Worm (Caenorhabditis elegans) whole organism, late embryonic: ENCODE results near the gene xpb-1.

Experiments
- K02D7.2 ChIP-seq: sonication (generic microtip); optimal IDR thresholded peaks from 2 replicates; lab custom pipeline; 2017; ENCODE audit warnings: mild to moderate bottlenecking, missing genetic modification characterization, missing compliant biosample characterization
- ceh-30 ChIP-seq: fragments of 150-350 bp; optimal IDR thresholded peaks from 2 replicates; lab custom pipeline; 2014; ENCODE audit warnings: missing biosample characterization, missing genetic modification characterization
- ceh-6 ChIP-seq: fragments of 200-800 bp; sonication (Bioruptor generic); optimal IDR thresholded peaks from 2 replicates; lab custom pipeline; 2018; ENCODE audit warnings: mild to moderate bottlenecking, missing genetic modification characterization, missing compliant biosample characterization
- dve-1 ChIP-seq: sonication (generic microtip); optimal IDR thresholded peaks from 2 replicates; lab custom pipeline; 2017; ENCODE audit warnings: antibody characterized with exemption, mild to moderate bottlenecking, missing genetic modification characterization, missing compliant biosample characterization
- fkh-10 ChIP-seq: fragments of 150-350 bp; optimal IDR thresholded peaks from 2 replicates; lab custom pipeline; 2014; ENCODE audit warnings: missing biosample characterization, missing genetic modification reagents, missing genetic modification characterization
- hlh-30 ChIP-seq: sonication (generic microtip); optimal IDR thresholded peaks from 2 replicates; lab custom pipeline; 2017; ENCODE audit warnings: antibody characterized with exemption, missing genetic modification characterization, missing compliant biosample characterization; ENCODE audit not compliant: insufficient read depth
- npax-4 ChIP-seq: sonication (generic microtip); optimal IDR thresholded peaks from 2 replicates; lab custom pipeline; 2016; ENCODE audit warnings: missing genetic modification characterization, missing compliant biosample characterization
- pag-3 ChIP-seq: sonication (generic microtip); optimal IDR thresholded peaks from 2 replicates; lab custom pipeline; 2016; ENCODE audit warnings: missing compliant biosample characterization, missing genetic modification characterization, borderline replicate concordance
- pqm-1 ChIP-seq: sonication (generic microtip); optimal IDR thresholded peaks from 2 replicates; lab custom pipeline; 2016; ENCODE audit warnings: missing genetic modification characterization, missing compliant biosample characterization
- pros-1 ChIP-seq: fragments of 150-350 bp; optimal IDR thresholded peaks from 2 replicates; lab custom pipeline; 2014; ENCODE audit warnings: missing biosample characterization, missing genetic modification reagents, missing genetic modification characterization
- rnt-1 ChIP-seq: sonication (generic microtip); optimal IDR thresholded peaks from 2 replicates; lab custom pipeline; 2016; ENCODE audit warnings: missing genetic modification characterization, missing compliant biosample characterization
- sox-2 ChIP-seq: fragments of 200-800 bp; sonication (Bioruptor generic); IDR thresholded peaks from 2 replicates; pipeline ENCODE4 v1.3.6; 2022; ENCODE audit warnings: missing genetic modification reagents, missing genetic modification characterization, missing compliant biosample characterization
- sox-4 ChIP-seq: sonication (generic microtip); optimal IDR thresholded peaks from 2 replicates; lab custom pipeline; 2017; ENCODE audit warnings: mild to moderate bottlenecking, missing genetic modification characterization, inconsistent platforms, missing compliant biosample characterization
- tbx-2 ChIP-seq: sonication (generic microtip); optimal IDR thresholded peaks from 2 replicates; lab custom pipeline; 2016; ENCODE audit warnings: missing genetic modification characterization, missing compliant biosample characterization

ce11 chrIII:11523504-11524025 lies 2.9 kb upstream of the xpb-1 start, which contains the start of the genes Y66D12A.16 and such-1:
- TF ChIP-seq rnt-1 (no peak), pqm-1 (tag; lab: Kevin White, UChicago) (no peak), dve-1 (tag; lab: Kevin White, UChicago) (no peak), pag-3 (tag; lab: Kevin White, UChicago) (no peak), ceh-30 (tag; lab: Kevin White, UChicago) (no peak), ceh-6 (GFP tag; lab: Kevin White, UChicago) (no peak), sox-4 (tag; lab: Kevin White, UChicago) (no peak), sox-2 (GFP tag; lab: Robert Waterston, UW) (no peak), npax-4 (no peak), hlh-30 (tag; lab: Kevin White, UChicago) (no peak), K02D7.2 (no peak), fkh-10 (no peak), pros-1 (no peak), tbx-2 (tag; lab: Kevin White, UChicago) (no peak)
